Fruit fly (Drosophila melanogaster) whole organism, embryonic: ENCODE results near the gene msn.

Source experiments
- ATbp ChIP-seq: fragments of 200-800 bp; sonication (Bioruptor generic); optimal IDR thresholded peaks from 2 replicates; lab custom pipeline; 2017; ENCODE audit warnings: missing biosample characterization, mild to moderate bottlenecking, missing genetic modification characterization, missing genetic modification reagents
- C15 ChIP-seq: fragments of 200-800 bp; sonication (Bioruptor generic); IDR thresholded peaks from 3 replicates; pipeline ENCODE4 v1.3.6; 2022; ENCODE audit warnings: missing biosample characterization, missing genetic modification characterization
- CG10147 ChIP-seq: fragments of 200-800 bp; sonication (Bioruptor generic); optimal IDR thresholded peaks from 2 replicates; lab custom pipeline; 2019; ENCODE audit warnings: missing biosample characterization, mild to moderate bottlenecking, missing genetic modification characterization, moderate library complexity
- CG11696 ChIP-seq: fragments of 200-800 bp; sonication (Bioruptor generic); IDR thresholded peaks from 2 replicates; pipeline ENCODE4 v1.3.6; 2022; ENCODE audit warnings: missing biosample characterization, missing genetic modification characterization
- CG12659 ChIP-seq: fragments of 200-800 bp; sonication (Bioruptor generic); optimal IDR thresholded peaks from 3 replicates; lab custom pipeline; 2017; ENCODE audit warnings: mild to moderate bottlenecking, missing biosample characterization, missing genetic modification reagents, missing genetic modification characterization
- CG15073 ChIP-seq: fragments of 200-800 bp; sonication (Bioruptor generic); optimal IDR thresholded peaks from 2 replicates; lab custom pipeline; 2016; ENCODE audit warnings: missing biosample characterization, missing genetic modification characterization
- CG15269 ChIP-seq: fragments of 200-800 bp; sonication (Bioruptor generic); optimal IDR thresholded peaks from 2 replicates; lab custom pipeline; 2018; ENCODE audit warnings: missing biosample characterization, mild to moderate bottlenecking, missing genetic modification characterization, moderate library complexity
- CG1647 ChIP-seq: fragments of 200-800 bp; sonication (Bioruptor generic); optimal IDR thresholded peaks from 3 replicates; lab custom pipeline; 2016; ENCODE audit warnings: missing biosample characterization, missing genetic modification characterization
- CG17359 ChIP-seq: fragments of 200-800 bp; sonication (Bioruptor generic); optimal IDR thresholded peaks from 3 replicates; lab custom pipeline; 2018; ENCODE audit warnings: missing biosample characterization, mild to moderate bottlenecking, missing genetic modification characterization, moderate library complexity
- CG17361 ChIP-seq: fragments of 200-800 bp; sonication (Bioruptor generic); IDR thresholded peaks from 3 replicates; pipeline ENCODE4 v1.3.6; 2022; ENCODE audit warnings: missing biosample characterization, missing genetic modification characterization
- CG17912 ChIP-seq: fragments of 200-800 bp; sonication (Bioruptor generic); optimal IDR thresholded peaks from 2 replicates; lab custom pipeline; 2018; ENCODE audit warnings: missing biosample characterization, mild to moderate bottlenecking, missing genetic modification characterization
- CG33213 ChIP-seq: fragments of 200-800 bp; sonication (Bioruptor generic); optimal IDR thresholded peaks from 3 replicates; lab custom pipeline; 2016; ENCODE audit warnings: missing biosample characterization, missing genetic modification characterization
- CG33557 ChIP-seq: fragments of 200-800 bp; sonication (Bioruptor generic); optimal IDR thresholded peaks from 2 replicates; lab custom pipeline; 2019; ENCODE audit warnings: missing biosample characterization, mild to moderate bottlenecking, missing genetic modification characterization, moderate library complexity
- CG4282 ChIP-seq: fragments of 200-800 bp; sonication (Bioruptor generic); optimal IDR thresholded peaks from 2 replicates; lab custom pipeline; 2016; ENCODE audit warnings: missing biosample characterization, missing genetic modification characterization
- CG5953 ChIP-seq: fragments of 200-800 bp; sonication (Bioruptor generic); IDR thresholded peaks from 2 replicates; pipeline ENCODE4 v1.3.6; 2022; ENCODE audit warnings: missing biosample characterization, missing genetic modification characterization
- CG6175 ChIP-seq: fragments of 200-800 bp; sonication (Bioruptor generic); IDR thresholded peaks from 3 replicates; pipeline ENCODE4 v1.3.6; 2022; ENCODE audit warnings: missing biosample characterization, missing genetic modification characterization
- CG7839 ChIP-seq: fragments of 200-800 bp; sonication (Bioruptor generic); optimal IDR thresholded peaks from 3 replicates; lab custom pipeline; 2018; ENCODE audit warnings: missing biosample characterization, mild to moderate bottlenecking, missing genetic modification characterization, moderate library complexity
- CG7963 ChIP-seq: fragments of 200-800 bp; sonication (Bioruptor generic); IDR thresholded peaks from 3 replicates; pipeline ENCODE4 v1.3.6; 2022; ENCODE audit warnings: missing biosample characterization, missing genetic modification characterization; ENCODE audit not compliant: partially characterized antibody
- CG8089 ChIP-seq: fragments of 200-800 bp; sonication (Bioruptor generic); optimal IDR thresholded peaks from 3 replicates; lab custom pipeline; 2016; ENCODE audit warnings: missing biosample characterization, missing genetic modification characterization
- CG8478 ChIP-seq: fragments of >200 bp; optimal IDR thresholded peaks from 2 replicates; lab custom pipeline; 2018
- CG9727 ChIP-seq: fragments of 200-800 bp; sonication (Bioruptor generic); optimal IDR thresholded peaks from 3 replicates; lab custom pipeline; 2017; ENCODE audit warnings: missing biosample characterization, mild to moderate bottlenecking, missing genetic modification characterization
- CG9932 ChIP-seq: fragments of 200-800 bp; sonication (Bioruptor generic); IDR thresholded peaks from 2 replicates; pipeline ENCODE4 v1.3.6; 2022; ENCODE audit warnings: missing biosample characterization, missing genetic modification characterization
- Fer1 ChIP-seq: fragments of 200-800 bp; sonication (Bioruptor generic); optimal IDR thresholded peaks from 2 replicates; lab custom pipeline; 2017; ENCODE audit warnings: missing biosample characterization, mild to moderate bottlenecking, missing genetic modification characterization
- HLH3B ChIP-seq: fragments of 200-800 bp; sonication (Bioruptor generic); IDR thresholded peaks from 2 replicates; pipeline ENCODE4 v1.3.6; 2022; ENCODE audit warnings: missing biosample characterization, missing genetic modification characterization
- Hand ChIP-seq: fragments of 200-800 bp; sonication (Bioruptor generic); optimal IDR thresholded peaks from 2 replicates; lab custom pipeline; 2017; ENCODE audit warnings: mild to moderate bottlenecking, missing biosample characterization, missing genetic modification reagents, missing genetic modification characterization
- Hmr ChIP-seq: fragments of 200-800 bp; sonication (Bioruptor generic); optimal IDR thresholded peaks from 3 replicates; lab custom pipeline; 2017; ENCODE audit warnings: mild to moderate bottlenecking, missing biosample characterization, missing genetic modification reagents, missing genetic modification characterization
- Mad ChIP-seq: fragments of 200-800 bp; sonication (Bioruptor generic); optimal IDR thresholded peaks from 2 replicates; lab custom pipeline; 2016; ENCODE audit warnings: missing biosample characterization, missing genetic modification characterization
- Mrtf ChIP-seq: fragments of 200-800 bp; sonication (Bioruptor generic); IDR thresholded peaks from 3 replicates; pipeline ENCODE4 v1.3.6; 2022; ENCODE audit warnings: missing biosample characterization, missing genetic modification characterization
- Ravus ChIP-seq: fragments of 200-800 bp; sonication (Bioruptor generic); IDR thresholded peaks from 2 replicates; pipeline ENCODE4 v1.3.6; 2022; ENCODE audit warnings: missing biosample characterization, missing genetic modification characterization
- Tbp ChIP-seq: fragments of >200 bp; optimal IDR thresholded peaks from 2 replicates; lab custom pipeline; 2018; ENCODE audit warnings: missing biosample characterization, missing genetic modification characterization
- Vsx1 ChIP-seq: fragments of 200-800 bp; sonication (Bioruptor generic); optimal IDR thresholded peaks from 2 replicates; lab custom pipeline; 2017; ENCODE audit warnings: missing biosample characterization, mild to moderate bottlenecking, missing genetic modification characterization, missing genetic modification reagents
- bowl ChIP-seq: fragments of 200-800 bp; sonication (Bioruptor generic); IDR thresholded peaks from 2 replicates; pipeline ENCODE4 v1.3.6; 2022; ENCODE audit warnings: missing biosample characterization, missing genetic modification characterization
- danr ChIP-seq: fragments of 200-800 bp; sonication (Bioruptor generic); IDR thresholded peaks from 2 replicates; pipeline ENCODE4 v1.3.6; 2022; ENCODE audit warnings: missing biosample characterization, missing genetic modification characterization
- eve ChIP-seq, 2 experiments: fragments of >200 bp; optimal IDR thresholded peaks; 2 replicates each; lab custom pipeline; 2017; ENCODE audit warnings: missing biosample characterization in 2 of 2, missing genetic modification characterization in 2 of 2
- gro ChIP-seq: fragments of 200-800 bp; sonication (Bioruptor generic); optimal IDR thresholded peaks from 2 replicates; lab custom pipeline; 2016; ENCODE audit warnings: missing biosample characterization, missing genetic modification characterization
- h ChIP-seq: fragments of >200 bp; optimal IDR thresholded peaks from 2 replicates; lab custom pipeline; 2017
- ind ChIP-seq: fragments of 200-800 bp; sonication (Bioruptor generic); optimal IDR thresholded peaks from 3 replicates; lab custom pipeline; 2016; ENCODE audit warnings: missing biosample characterization, missing genetic modification characterization
- jumu ChIP-seq: fragments of 200-800 bp; sonication (Bioruptor generic); optimal IDR thresholded peaks from 3 replicates; lab custom pipeline; 2016; ENCODE audit warnings: missing biosample characterization, missing genetic modification characterization
- kah ChIP-seq: fragments of 200-800 bp; sonication (Bioruptor generic); optimal IDR thresholded peaks from 2 replicates; lab custom pipeline; 2018; ENCODE audit warnings: missing biosample characterization, mild to moderate bottlenecking, missing genetic modification characterization
- knrl ChIP-seq: fragments of 200-800 bp; sonication (Bioruptor generic); IDR thresholded peaks from 3 replicates; pipeline ENCODE4 v1.3.6; 2022; ENCODE audit warnings: missing biosample characterization, missing genetic modification characterization; ENCODE audit not compliant: partially characterized antibody
- lola ChIP-seq, 3 experiments: fragments of >200 bp in 2 of 3; fragments of 200-800 bp in 1 of 3; sonication (Bioruptor generic) in 1 of 3; optimal IDR thresholded peaks; 2 replicates each; lab custom pipeline; 2017 to 2019; ENCODE audit warnings: missing biosample characterization in 3 of 3, missing genetic modification characterization in 3 of 3, mild to moderate bottlenecking in 1 of 3, moderate library complexity in 1 of 3
- nerfin-1 ChIP-seq: fragments of 200-800 bp; sonication (Bioruptor generic); optimal IDR thresholded peaks from 3 replicates; lab custom pipeline; 2019; ENCODE audit warnings: missing biosample characterization, mild to moderate bottlenecking, missing genetic modification characterization, moderate library complexity
- org-1 ChIP-seq: fragments of 200-800 bp; sonication (Bioruptor generic); optimal IDR thresholded peaks from 2 replicates; lab custom pipeline; 2017; ENCODE audit warnings: missing biosample characterization, missing genetic modification characterization
- pan ChIP-seq, 4 experiments: fragments of >200 bp in 3 of 4; fragments of 200-800 bp in 1 of 4; sonication (Bioruptor generic) in 1 of 4; optimal IDR thresholded peaks in 3 of 4; IDR thresholded peaks in 1 of 4; 2 replicates each; pipeline versions ENCODE4 v1.3.6 to Lab custom; 2017 to 2022; ENCODE audit warnings: missing biosample characterization in 2 of 4, missing genetic modification characterization in 2 of 4, mixed read lengths in 1 of 4
- repo ChIP-seq: fragments of 200-800 bp; sonication (Bioruptor generic); optimal IDR thresholded peaks from 2 replicates; lab custom pipeline; 2016; ENCODE audit warnings: missing biosample characterization, missing genetic modification characterization
- tgo ChIP-seq: fragments of 200-800 bp; sonication (Bioruptor generic); IDR thresholded peaks from 3 replicates; pipeline ENCODE4 v1.3.6; 2022; ENCODE audit warnings: missing biosample characterization, missing genetic modification characterization
- tio ChIP-seq: fragments of 200-800 bp; sonication (Bioruptor generic); optimal IDR thresholded peaks from 2 replicates; lab custom pipeline; 2017; ENCODE audit warnings: missing biosample characterization, missing genetic modification characterization, inconsistent platforms

msn gene

DNA sequence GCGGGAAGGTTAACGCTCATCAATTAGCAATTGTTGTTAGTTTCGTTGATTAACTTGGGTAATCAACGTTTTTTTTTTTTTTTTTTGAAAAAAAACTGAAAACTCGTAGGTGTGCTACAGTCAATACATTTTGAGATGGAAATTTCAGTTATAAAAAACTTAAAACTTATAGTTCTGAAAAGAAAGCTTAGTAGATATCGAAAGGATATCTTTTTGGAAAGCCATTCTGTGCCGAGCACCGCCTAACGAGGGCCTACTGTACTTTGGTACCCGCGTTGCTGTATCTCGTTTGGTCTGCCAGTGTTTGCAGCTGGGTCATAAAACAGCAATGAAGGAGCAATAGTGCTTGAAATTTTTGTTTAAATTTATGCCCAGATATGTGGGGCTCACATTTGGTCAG, 14.4 kb downstream of the msn start (continued):
- TF ChIP-seq tio: no peak
- peak; percentile 55; the same call in 2 of the 3 replicates for TF ChIP-seq tgo (GFP tag; lab: Robert Waterston, UW)
- peak; percentile 8 for TF ChIP-seq jumu (GFP tag; lab: Kevin White, UChicago)
- peak; percentile 4; the same call in 1 of the 2 replicates for TF ChIP-seq Ravus (GFP tag; lab: Robert Waterston, UW)
- no peak for TF ChIP-seq CG15269
- peak; percentile 62 for TF ChIP-seq ind (GFP tag; lab: Kevin White, UChicago)
- TF ChIP-seq CG17912 (GFP tag; lab: Kevin White, UChicago): no peak
- TF ChIP-seq kah: no peak
- no peak for TF ChIP-seq CG8478 (lab: Kevin White, UChicago)
- no peak for TF ChIP-seq CG17361
- TF ChIP-seq bowl (GFP tag; lab: Robert Waterston, UW): no peak
- no peak for TF ChIP-seq eve (GFP tag; optimal IDR thresholded peaks at IDR 0.05; lab: Kevin White, UChicago)
- TF ChIP-seq CG11696 (GFP tag; lab: Robert Waterston, UW): no peak
- no peak for TF ChIP-seq CG4282
- TF ChIP-seq CG9932 (GFP tag; lab: Robert Waterston, UW): 0 out of 2 replicates have a peak, but pooled peaks have one; percentile 37
- TF ChIP-seq CG8089 (GFP tag; lab: Kevin White, UChicago): no peak
- TF ChIP-seq org-1 (GFP tag; lab: Kevin White, UChicago): no peak
- peak; percentile 74 for TF ChIP-seq HLH3B (GFP tag; lab: Robert Waterston, UW)
- no peak for TF ChIP-seq C15 (GFP tag; lab: Robert Waterston, UW)
- TF ChIP-seq CG9727 (GFP tag; lab: Kevin White, UChicago): peak; percentile 29
- TF ChIP-seq Tbp (GFP tag; lab: Kevin White, UChicago): no peak
- TF ChIP-seq nerfin-1 (tag; lab: Kevin White, UChicago): no peak
- TF ChIP-seq Vsx1 (GFP tag; lab: Kevin White, UChicago): no peak
- TF ChIP-seq Mrtf (GFP tag; lab: Robert Waterston, UW): peak; percentile 62; the same call in 2 of the 3 replicates
- no peak for TF ChIP-seq CG10147
- TF ChIP-seq CG15073 (GFP tag; lab: Kevin White, UChicago): no peak
- TF ChIP-seq CG33213: peak; percentile 9
- TF ChIP-seq CG33557 (GFP tag; lab: Kevin White, UChicago): no peak
- peak; percentile 29 for TF ChIP-seq CG17359 (tag; lab: Kevin White, UChicago)
- no peak for TF ChIP-seq Hand
- TF ChIP-seq danr (GFP tag; lab: Robert Waterston, UW): no peak
- no peak for TF ChIP-seq CG12659
- no peak for TF ChIP-seq h (lab: Kevin White, UChicago)
- TF ChIP-seq CG7839 (tag; lab: Kevin White, UChicago): peak; percentile 46
- no peak for TF ChIP-seq Mad (GFP tag; lab: Kevin White, UChicago)
- TF ChIP-seq gro (GFP tag; lab: Kevin White, UChicago): peak; percentile 12
- no peak for TF ChIP-seq ATbp (GFP tag; lab: Kevin White, UChicago)
- peak; percentile 33 for TF ChIP-seq Fer1
- TF ChIP-seq CG1647 (GFP tag; lab: Kevin White, UChicago): peak; percentile 11
- TF ChIP-seq knrl (GFP tag; lab: Robert Waterston, UW): no peak
- no peak for TF ChIP-seq CG6175 (GFP tag; lab: Robert Waterston, UW)
- TF ChIP-seq pan (optimal IDR thresholded peaks at IDR 0.05; lab: Kevin White, UChicago): no peak
- TF ChIP-seq pan (GFP tag; optimal IDR thresholded peaks at IDR 0.05 in 1 of 2, IDR thresholded peaks at IDR 0.05 in 1 of 2): peak in 1 of 2 experiments; percentile 64
- TF ChIP-seq CG7963 (GFP tag; lab: Robert Waterston, UW): no peak
- no peak for TF ChIP-seq lola (GFP tag; optimal IDR thresholded peaks at IDR 0.05; lab: Kevin White, UChicago)
- TF ChIP-seq CG5953 (GFP tag; lab: Robert Waterston, UW): no peak
- TF ChIP-seq Hmr: no peak
- peak; percentile 26 for TF ChIP-seq repo (GFP tag; lab: Kevin White, UChicago)
- TF ChIP-seq, all 482 proteins: peak for 112
